Fruit fly (Drosophila melanogaster): Measurements from ENCODE around the gene dsb.

Gene dsb

dm6 chr3L:1856467-1857350 lies 53.3 kb downstream of the dsb start, which contains the start of gene CG12024 (continued):
- TF ChIP-seq OdsH (GFP tag; optimal IDR thresholded peaks at IDR 0.05) (peak; percentile 73), Sox14 (GFP tag; optimal IDR thresholded peaks at IDR 0.05) (peak; percentile 83), fd59A (GFP tag; optimal IDR thresholded peaks at IDR 0.05) (no peak), Sox102F (GFP tag; optimal IDR thresholded peaks at IDR 0.05) (peak; percentile 52), CG3919 (GFP tag; optimal IDR thresholded peaks at IDR 0.05) (peak; percentile 54), Hr39 (GFP tag; optimal IDR thresholded peaks at IDR 0.05) (peak; percentile 76), vri (GFP tag; optimal IDR thresholded peaks at IDR 0.05) (peak; percentile 15), dac (GFP tag; optimal IDR thresholded peaks at IDR 0.05) (peak; percentile 39), spab (GFP tag; optimal IDR thresholded peaks at IDR 0.05) (no peak), Eip75B (GFP tag; optimal IDR thresholded peaks at IDR 0.05) (peak; percentile 70)

- TF ChIP-seq Hr38 (GFP tag; optimal IDR thresholded peaks at IDR 0.05) = no peak
- TF ChIP-seq CG1621 (tag; optimal IDR thresholded peaks at IDR 0.05) = no peak
- TF ChIP-seq svp (GFP tag) = peak; percentile 36
Observed at dm6 chr3L:1855491-1855890, 54.5 kb downstream of the dsb start, which contains the start of gene CNMa. Gene CNMa, minus strand, starts transcription at chr3L:1855591.

- TF ChIP-seq svp (GFP tag) (peak; percentile 96), lz (GFP tag; optimal IDR thresholded peaks at IDR 0.05) (no peak)
Observed at dm6 chr3L:1853277-1853676, 56.7 kb downstream of the dsb start.

dm6 chr3L:1850498-1850897 lies 59.5 kb downstream of the dsb start:
- TF ChIP-seq fd85E (GFP tag; optimal IDR thresholded peaks at IDR 0.05) = no peak
- no peak for TF ChIP-seq CG16779 (tag; optimal IDR thresholded peaks at IDR 0.05)
- TF ChIP-seq Met (GFP tag; optimal IDR thresholded peaks at IDR 0.05) = no peak
- no peak for TF ChIP-seq CG6163 (GFP tag; IDR thresholded peaks at IDR 0.05)
- no peak for TF ChIP-seq Sox102F (GFP tag; optimal IDR thresholded peaks at IDR 0.05)
- no peak for TF ChIP-seq Blimp-1 (GFP tag; optimal IDR thresholded peaks at IDR 0.05)
- TF ChIP-seq CG15336 (GFP tag; IDR thresholded peaks at IDR 0.05) = no peak
- no peak for TF ChIP-seq CG32006 (GFP tag; optimal IDR thresholded peaks at IDR 0.05)

dm6 chr3L:1844600-1844999 lies 65.4 kb downstream of the dsb start:
- no peak for TF ChIP-seq Eip93F (GFP tag; optimal IDR thresholded peaks at IDR 0.05)
- no peak for TF ChIP-seq Eip78C (GFP tag)
- peak; percentile 69 for TF ChIP-seq Gug (GFP tag; IDR thresholded peaks at IDR 0.05)
- peak; percentile 78 for TF ChIP-seq CG8119 (GFP tag; IDR thresholded peaks at IDR 0.05)
- peak; percentile 90 for TF ChIP-seq eg (GFP tag; IDR thresholded peaks at IDR 0.05)
- TF ChIP-seq Lpt (GFP tag; optimal IDR thresholded peaks at IDR 0.05) = peak; percentile 47
- TF ChIP-seq CG6792 (GFP tag; optimal IDR thresholded peaks at IDR 0.05) = no peak
- TF ChIP-seq CG6854 (GFP tag; optimal IDR thresholded peaks at IDR 0.05) = no peak
- peak; percentile 15 for TF ChIP-seq CG4318 (GFP tag; optimal IDR thresholded peaks at IDR 0.05)
- peak; percentile 72 for TF ChIP-seq CG32006 (GFP tag; optimal IDR thresholded peaks at IDR 0.05)
- TF ChIP-seq salr (GFP tag; optimal IDR thresholded peaks at IDR 0.05) = peak in 1 of 2 experiments; percentile 14
- TF ChIP-seq CG15336 (GFP tag; IDR thresholded peaks at IDR 0.05) = peak; percentile 76
- TF ChIP-seq CG11294 (GFP tag; IDR thresholded peaks at IDR 0.05) = peak; percentile 63; the same call in 1 of the 2 replicates
- TF ChIP-seq OdsH (GFP tag; optimal IDR thresholded peaks at IDR 0.05) = peak; percentile 21
- TF ChIP-seq svp (GFP tag) = no peak
- TF ChIP-seq CG6163 (GFP tag; IDR thresholded peaks at IDR 0.05) = peak; percentile 74; the same call in 2 of the 3 replicates
- TF ChIP-seq dac (GFP tag; optimal IDR thresholded peaks at IDR 0.05) = peak; percentile 44
- TF ChIP-seq CG6276 (GFP tag; optimal IDR thresholded peaks at IDR 0.05) = peak; percentile 66
- TF ChIP-seq Hr38 (GFP tag; optimal IDR thresholded peaks at IDR 0.05) = peak; percentile 1
- TF ChIP-seq Hr4 (GFP tag; optimal IDR thresholded peaks at IDR 0.05) = peak; percentile 72
- TF ChIP-seq achi (GFP tag; optimal IDR thresholded peaks at IDR 0.05) = peak; percentile 25
- peak; percentile 37 for TF ChIP-seq pdm3 (GFP tag; optimal IDR thresholded peaks at IDR 0.05)
